Worm (Caenorhabditis elegans): ENCODE data around the gene srg-15.

DNA sequence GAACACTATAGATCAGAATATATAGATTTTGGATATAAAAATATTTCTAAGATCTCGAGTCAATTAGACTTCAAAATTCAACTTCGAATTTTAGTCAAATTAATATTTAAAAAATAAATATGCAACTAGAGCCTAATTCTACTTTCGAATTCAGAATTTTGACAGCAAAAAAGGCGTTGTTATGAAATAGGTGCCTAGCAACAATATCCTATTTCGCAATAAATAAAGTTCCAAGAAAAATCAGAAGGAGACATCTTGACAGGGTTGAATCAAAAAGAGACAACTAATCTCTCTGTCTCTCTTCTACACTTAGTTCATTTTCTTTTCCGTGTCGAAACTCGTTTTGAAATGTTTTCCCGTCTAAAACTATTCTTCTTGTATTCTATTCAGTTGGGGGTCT is 34.8 kb downstream of the srg-15 start:
- TF ChIP-seq mdl-1 (tag; optimal IDR thresholded peaks at IDR 0.05) (no peak), ztf-4 (tag; optimal IDR thresholded peaks at IDR 0.05) (no peak), nhr-12 (tag; optimal IDR thresholded peaks at IDR 0.05) (no peak), lin-13 (GFP tag; optimal IDR thresholded peaks at IDR 0.05) (no peak), blmp-1 (tag; optimal IDR thresholded peaks at IDR 0.05; ENCODE audit: insufficient read depth) (no peak), nhr-25 (tag; optimal IDR thresholded peaks at IDR 0.05) (peak; percentile 16), elt-3 (tag; optimal IDR thresholded peaks at IDR 0.05) (no peak), nhr-237 (tag; optimal IDR thresholded peaks at IDR 0.05) (no peak), aly-2 (tag; optimal IDR thresholded peaks at IDR 0.05) (no peak), snpc-4 (tag; optimal IDR thresholded peaks at IDR 0.05) (no peak), mbf-1 (tag; optimal IDR thresholded peaks at IDR 0.05) (no peak), zag-1 (tag; optimal IDR thresholded peaks at IDR 0.05) (no peak), nhr-11 (tag; optimal IDR thresholded peaks at IDR 0.05) (no peak), unc-55 (GFP tag; optimal IDR thresholded peaks at IDR 0.05) (no peak)
